Fruit fly (Drosophila melanogaster) whole organism, adult: ENCODE data around the gene ArfGAP3.

ENCODE experiments used
- CG11617 ChIP-seq: fragments of 200-800 bp; sonication (Bioruptor generic); optimal IDR thresholded peaks from 2 replicates; lab custom pipeline; 2017; ENCODE audit warnings: mild to moderate bottlenecking, missing biosample characterization, missing genetic modification reagents, missing genetic modification characterization
- CG12768 ChIP-seq: fragments of 200-800 bp; sonication (Bioruptor generic); optimal IDR thresholded peaks from 2 replicates; lab custom pipeline; 2017; ENCODE audit warnings: missing biosample characterization, missing genetic modification characterization, mild to moderate bottlenecking, moderate library complexity, missing genetic modification reagents
- CG14711 ChIP-seq: fragments of 200-800 bp; sonication (Bioruptor generic); optimal IDR thresholded peaks from 2 replicates; lab custom pipeline; 2018; ENCODE audit warnings: missing biosample characterization, mild to moderate bottlenecking, missing genetic modification characterization, moderate library complexity
- CG7045 ChIP-seq: fragments of 200-800 bp; sonication (Bioruptor generic); optimal IDR thresholded peaks from 2 replicates; lab custom pipeline; 2017; ENCODE audit warnings: missing biosample characterization, mild to moderate bottlenecking, missing genetic modification characterization
- CG7101 ChIP-seq: fragments of 200-800 bp; sonication (Bioruptor generic); optimal IDR thresholded peaks from 2 replicates; lab custom pipeline; 2018; ENCODE audit warnings: missing biosample characterization, mild to moderate bottlenecking, missing genetic modification characterization, moderate library complexity
- Crg-1 ChIP-seq: fragments of 200-800 bp; sonication (Bioruptor generic); optimal IDR thresholded peaks from 2 replicates; lab custom pipeline; 2016; ENCODE audit warnings: missing biosample characterization, missing genetic modification characterization
- Hr96 ChIP-seq: fragments of 200-800 bp; sonication (Bioruptor generic); optimal IDR thresholded peaks from 2 replicates; lab custom pipeline; 2016; ENCODE audit warnings: missing biosample characterization, missing genetic modification characterization
- Mnt ChIP-seq: fragments of 200-800 bp; sonication (Bioruptor generic); optimal IDR thresholded peaks from 2 replicates; lab custom pipeline; 2016; ENCODE audit warnings: missing biosample characterization, mild to moderate bottlenecking, missing genetic modification characterization
- bab1 ChIP-seq: fragments of 200-800 bp; sonication (Bioruptor generic); optimal IDR thresholded peaks from 3 replicates; lab custom pipeline; 2019; ENCODE audit warnings: missing biosample characterization, mild to moderate bottlenecking, missing genetic modification characterization, moderate library complexity
- cnc ChIP-seq, 2 experiments: fragments of >200 bp; optimal IDR thresholded peaks; 2 replicates each; lab custom pipeline; 2017
- pad ChIP-seq: fragments of 200-800 bp; sonication (Bioruptor generic); optimal IDR thresholded peaks from 3 replicates; lab custom pipeline; 2017; ENCODE audit warnings: missing biosample characterization, missing genetic modification characterization, mild to moderate bottlenecking, moderate library complexity, missing genetic modification reagents
- tj ChIP-seq: fragments of 200-800 bp; sonication (Bioruptor generic); optimal IDR thresholded peaks from 3 replicates; lab custom pipeline; 2017; ENCODE audit warnings: missing biosample characterization, mild to moderate bottlenecking, missing genetic modification characterization, moderate library complexity

DNA sequence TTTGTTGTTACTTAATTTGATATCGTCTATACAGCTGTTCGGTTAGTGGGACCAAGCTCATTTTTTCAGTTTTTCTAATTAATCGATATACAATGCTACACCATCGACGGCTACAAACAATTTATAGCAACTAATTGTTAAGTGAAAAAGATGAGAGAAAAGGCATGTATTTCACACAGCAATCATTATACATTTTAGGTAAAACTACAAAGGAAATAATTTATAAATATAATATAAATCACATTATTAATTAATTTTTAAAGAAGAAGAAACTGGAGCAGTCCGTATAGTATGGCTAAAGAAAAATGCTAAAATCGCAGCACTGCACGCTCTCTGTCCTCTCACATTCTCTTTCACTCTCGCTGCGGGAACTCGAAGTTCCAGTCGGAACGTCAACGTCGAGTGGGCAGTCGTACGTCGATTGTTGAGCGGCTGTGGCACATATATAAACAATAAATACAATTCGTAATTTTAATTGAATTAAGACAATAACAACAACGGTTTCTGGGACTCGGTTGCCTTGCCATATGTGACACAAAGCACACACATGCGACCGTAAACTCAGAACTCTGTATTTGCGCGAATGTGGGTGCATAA, 10.5 kb upstream of the ArfGAP3 start, which contains the start of the genes CG14450 and CG11367:
- TF ChIP-seq pad (GFP tag; lab: Kevin White, UChicago) = no peak
- no peak for TF ChIP-seq CG7101 (tag; lab: Kevin White, UChicago)
- TF ChIP-seq CG11617 = peak; percentile 2
- no peak for TF ChIP-seq CG7045 (GFP tag; lab: Kevin White, UChicago)
- TF ChIP-seq cnc (optimal IDR thresholded peaks at IDR 0.05; lab: Kevin White, UChicago) = no peak
- peak; percentile 26 for TF ChIP-seq CG14711 (tag; lab: Kevin White, UChicago)
- TF ChIP-seq CG12768 (GFP tag; lab: Kevin White, UChicago) = peak; percentile 19
- no peak for TF ChIP-seq Mnt
- no peak for TF ChIP-seq Crg-1 (GFP tag; lab: Kevin White, UChicago)
- no peak for TF ChIP-seq Hr96
- TF ChIP-seq tj = no peak
- TF ChIP-seq bab1 (GFP tag; lab: Kevin White, UChicago) = peak; percentile 34
